Fruit fly (Drosophila melanogaster): Measurements from ENCODE around the gene Cse1.

Cse1 gene

DNA sequence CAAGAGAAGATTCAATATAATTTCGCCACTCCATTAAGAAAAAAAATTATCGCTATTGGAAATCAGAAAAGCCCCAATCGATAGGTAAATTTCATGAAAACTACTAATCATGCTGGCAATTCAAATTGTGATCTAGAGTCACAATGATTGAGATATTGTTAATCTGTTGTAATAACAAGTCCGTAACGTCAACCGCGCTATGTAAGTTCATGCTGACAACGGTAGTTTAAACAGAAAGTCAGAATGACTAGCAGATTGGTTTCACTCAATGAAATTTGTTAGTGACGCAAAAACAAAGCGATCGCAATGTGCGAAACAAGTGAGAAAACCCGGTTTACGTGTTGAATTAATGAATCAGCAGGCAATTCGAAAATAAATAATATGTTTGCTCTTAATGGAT lies 32.1 kb upstream of the Cse1 start:
- TF ChIP-seq CG7045 (GFP tag; optimal IDR thresholded peaks at IDR 0.05) (no peak), Mnt (GFP tag; optimal IDR thresholded peaks at IDR 0.05) (no peak), CG33017 (tag; optimal IDR thresholded peaks at IDR 0.05) (no peak), Hr96 (GFP tag; optimal IDR thresholded peaks at IDR 0.05) (no peak), Clk (GFP tag; optimal IDR thresholded peaks at IDR 0.05) (no peak), CG12768 (GFP tag; optimal IDR thresholded peaks at IDR 0.05) (no peak), CG5204 (GFP tag; optimal IDR thresholded peaks at IDR 0.05) (no peak), CG11617 (GFP tag; optimal IDR thresholded peaks at IDR 0.05) (no peak), CG14711 (tag; optimal IDR thresholded peaks at IDR 0.05) (no peak), ovo (GFP tag; optimal IDR thresholded peaks at IDR 0.05) (no peak), toe (GFP tag; optimal IDR thresholded peaks at IDR 0.05) (no peak), kay (GFP tag; ENCODE audit: borderline replicate concordance) (peak; percentile 16), Crg-1 (GFP tag; optimal IDR thresholded peaks at IDR 0.05) (no peak), bab1 (GFP tag; optimal IDR thresholded peaks at IDR 0.05) (no peak), cnc (optimal IDR thresholded peaks at IDR 0.05) (peak in 1 of 2 experiments; percentile 94)

DNA sequence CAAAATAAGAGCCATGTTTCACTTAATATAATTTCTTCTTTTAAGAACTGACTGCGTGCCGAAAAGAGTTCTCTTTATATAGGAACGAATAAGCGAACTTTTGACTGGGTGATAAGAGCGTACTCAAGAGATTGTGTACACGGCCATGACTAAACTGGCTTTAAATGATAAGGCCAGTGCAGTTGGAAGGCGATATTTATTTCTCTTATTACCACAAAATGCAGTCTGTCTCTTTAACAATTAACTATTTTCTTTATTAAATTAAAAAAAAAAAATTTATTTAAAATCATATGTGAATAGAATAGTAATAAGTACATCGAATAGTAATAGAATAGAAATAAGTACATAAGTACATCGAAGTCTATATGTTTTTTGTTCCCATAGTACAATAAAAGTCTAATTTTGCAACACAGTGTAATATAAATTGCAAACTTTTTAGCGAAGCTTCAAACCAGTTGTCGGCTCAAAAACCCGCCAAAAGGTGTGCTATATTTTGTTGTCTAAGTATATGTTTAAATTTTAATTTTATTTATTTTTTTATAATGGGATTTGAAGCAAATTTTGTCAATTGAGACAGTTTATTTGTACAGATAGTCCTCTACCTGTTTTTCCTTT lies 27.4 kb upstream of the Cse1 start, which contains the start of gene CG31810:
CG31810 (minus strand) TSS at position 51 of the 615 bp plus-strand sequence.
- TF ChIP-seq bab1 (GFP tag; optimal IDR thresholded peaks at IDR 0.05) (peak; percentile 1), CG14711 (tag; optimal IDR thresholded peaks at IDR 0.05) (peak; percentile 14), CG33017 (tag; optimal IDR thresholded peaks at IDR 0.05) (peak; percentile 15), Crg-1 (GFP tag; optimal IDR thresholded peaks at IDR 0.05) (no peak), kay (GFP tag; ENCODE audit: borderline replicate concordance) (no peak), Mnt (GFP tag; optimal IDR thresholded peaks at IDR 0.05) (no peak)

DNA sequence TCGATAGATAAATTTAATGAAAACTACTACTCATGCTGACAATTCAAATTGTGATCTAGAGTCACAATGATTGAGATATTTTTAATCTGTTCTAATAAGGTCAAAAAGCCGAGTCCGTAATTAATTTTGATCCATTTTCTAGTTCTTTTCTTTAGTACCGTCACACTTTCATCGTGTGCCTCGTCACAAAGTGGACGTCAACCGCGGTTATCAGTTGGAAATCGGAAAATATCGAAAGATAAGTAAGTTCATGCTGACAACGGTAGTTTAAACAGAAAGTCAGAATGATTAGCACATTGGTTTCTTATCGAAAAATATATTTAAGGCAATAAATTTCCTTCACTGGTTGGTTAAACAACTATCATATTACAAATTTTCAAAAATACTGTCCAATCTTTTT lies 25.4 kb upstream of the Cse1 start:
- TF ChIP-seq kay (GFP tag; ENCODE audit: borderline replicate concordance) (no peak), cnc (optimal IDR thresholded peaks at IDR 0.05) (peak in 1 of 2 experiments; percentile 81), CG33017 (tag; optimal IDR thresholded peaks at IDR 0.05) (no peak), CG14711 (tag; optimal IDR thresholded peaks at IDR 0.05) (no peak)

DNA sequence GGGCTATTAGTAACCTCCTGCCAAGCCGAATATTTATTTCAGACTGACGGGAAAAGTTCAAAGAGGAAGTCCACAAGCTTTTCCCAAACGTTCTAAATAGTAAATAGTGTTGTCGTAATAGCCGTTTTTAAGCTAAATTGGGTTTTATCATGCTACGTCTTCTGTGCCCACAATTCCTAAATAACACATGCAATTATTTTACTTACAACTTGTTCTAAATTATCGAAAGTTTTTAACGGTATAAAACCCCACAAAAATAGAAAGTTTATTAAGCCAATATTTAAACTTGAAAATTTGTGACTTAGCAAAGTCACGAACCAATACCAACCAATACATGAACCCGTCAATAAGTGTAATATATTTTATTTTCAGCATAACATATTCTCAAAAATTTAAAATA lies 23.7 kb upstream of the Cse1 start, which contains the start of gene CG13284:
CG13284 (minus strand) TSS at position 47 of the 400 bp plus-strand sequence.
- no peak for TF ChIP-seq Mnt (GFP tag; optimal IDR thresholded peaks at IDR 0.05)
- peak; percentile 15 for TF ChIP-seq CG12768 (GFP tag; optimal IDR thresholded peaks at IDR 0.05)
- TF ChIP-seq Hr96 (GFP tag; optimal IDR thresholded peaks at IDR 0.05), result no peak

DNA sequence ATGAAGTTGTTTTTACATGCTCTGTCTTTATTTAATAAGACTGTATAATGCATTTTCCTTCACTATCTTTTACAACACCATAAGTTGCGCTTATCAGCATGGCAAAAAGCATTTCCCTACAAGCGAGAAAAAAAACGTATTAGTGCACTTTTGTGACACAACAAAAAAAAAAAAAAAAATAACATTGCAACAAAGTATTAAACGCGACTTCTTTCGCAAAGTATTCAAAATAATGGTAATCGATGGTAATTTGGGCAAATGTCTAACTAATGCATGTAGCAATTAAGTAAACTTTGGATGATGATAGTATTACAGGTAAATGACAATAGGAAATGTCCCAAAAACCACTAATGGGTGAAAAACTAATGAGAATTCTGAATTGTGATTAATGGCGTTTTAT lies 22.9 kb upstream of the Cse1 start:
- TF ChIP-seq CG7101 (tag; optimal IDR thresholded peaks at IDR 0.05) (no peak), kay (GFP tag; ENCODE audit: borderline replicate concordance) (peak; percentile 87), CG14711 (tag; optimal IDR thresholded peaks at IDR 0.05) (no peak), CG11617 (GFP tag; optimal IDR thresholded peaks at IDR 0.05) (no peak), Mnt (GFP tag; optimal IDR thresholded peaks at IDR 0.05) (no peak), CG7045 (GFP tag; optimal IDR thresholded peaks at IDR 0.05) (no peak), CG33017 (tag; optimal IDR thresholded peaks at IDR 0.05) (no peak), Clk (GFP tag; optimal IDR thresholded peaks at IDR 0.05) (no peak)

DNA sequence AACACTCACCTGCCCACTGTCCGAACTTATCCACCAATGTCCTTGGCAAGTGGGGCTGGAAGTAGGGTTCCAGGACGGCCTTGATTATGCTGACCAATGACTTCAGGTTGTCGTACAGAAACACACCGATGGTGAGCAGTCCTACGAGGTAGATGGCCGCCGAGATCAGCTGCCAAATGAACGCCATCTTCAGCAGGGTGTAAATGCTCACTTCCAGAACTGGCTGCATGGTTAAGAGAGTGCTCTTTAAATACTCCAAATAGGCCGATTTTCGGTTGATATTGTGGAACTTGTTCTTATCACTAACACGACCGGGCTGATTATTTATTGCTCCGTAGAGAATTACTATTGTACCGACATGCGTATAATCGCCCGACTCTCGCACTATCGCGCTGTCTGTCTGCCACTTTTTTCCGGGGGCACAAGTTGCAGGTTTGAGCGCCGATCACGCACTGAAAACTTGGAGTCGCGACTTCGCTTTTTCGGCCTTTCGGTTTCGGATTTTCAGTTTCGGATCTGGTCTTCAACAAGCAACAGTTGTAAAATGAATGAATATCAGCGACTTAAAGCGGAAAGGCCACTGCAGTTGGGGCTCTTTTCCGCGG lies 21.8 kb upstream of the Cse1 start:
- no peak for TF ChIP-seq tj (GFP tag; optimal IDR thresholded peaks at IDR 0.05)
- TF ChIP-seq Crg-1 (GFP tag; optimal IDR thresholded peaks at IDR 0.05), result no peak
- no peak for TF ChIP-seq CG33017 (tag; optimal IDR thresholded peaks at IDR 0.05)
- no peak for TF ChIP-seq toe (GFP tag; optimal IDR thresholded peaks at IDR 0.05)
- no peak for TF ChIP-seq CG7045 (GFP tag; optimal IDR thresholded peaks at IDR 0.05)
- TF ChIP-seq cic (GFP tag; optimal IDR thresholded peaks at IDR 0.05), result no peak
- TF ChIP-seq pad (GFP tag; optimal IDR thresholded peaks at IDR 0.05), result no peak
- TF ChIP-seq ovo (GFP tag; optimal IDR thresholded peaks at IDR 0.05), result no peak
- TF ChIP-seq CG12768 (GFP tag; optimal IDR thresholded peaks at IDR 0.05), result no peak
- TF ChIP-seq Hr96 (GFP tag; optimal IDR thresholded peaks at IDR 0.05), result no peak
- no peak for TF ChIP-seq CG7101 (tag; optimal IDR thresholded peaks at IDR 0.05)
- no peak for TF ChIP-seq kay (GFP tag; ENCODE audit: borderline replicate concordance)
- no peak for TF ChIP-seq CG5204 (GFP tag; optimal IDR thresholded peaks at IDR 0.05)
- no peak for TF ChIP-seq CG1620 (GFP tag; optimal IDR thresholded peaks at IDR 0.05)
- no peak for TF ChIP-seq CG14711 (tag; optimal IDR thresholded peaks at IDR 0.05)
- TF ChIP-seq Mnt (GFP tag; optimal IDR thresholded peaks at IDR 0.05), result no peak

DNA sequence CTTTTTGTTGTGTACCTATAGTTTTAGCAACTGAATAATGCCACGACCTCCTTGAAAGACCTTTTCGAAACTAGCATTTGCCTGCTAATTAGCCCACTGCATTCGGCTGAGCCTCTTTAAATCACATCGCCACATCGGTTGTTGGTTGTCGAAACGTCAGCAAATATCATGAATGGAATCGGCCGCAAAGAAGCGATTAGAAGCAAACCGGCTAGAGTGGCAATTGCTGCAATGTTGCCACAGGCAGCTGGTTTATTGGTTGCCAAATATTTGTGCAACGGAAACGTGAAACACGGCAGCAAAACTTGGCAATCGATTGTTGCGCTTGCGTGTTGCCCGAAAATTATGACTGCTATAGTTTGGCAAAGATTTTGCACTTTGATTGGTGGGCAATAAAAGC lies 20.2 kb upstream of the Cse1 start:
- no peak for TF ChIP-seq CG12768 (GFP tag; optimal IDR thresholded peaks at IDR 0.05)
- no peak for TF ChIP-seq Hr96 (GFP tag; optimal IDR thresholded peaks at IDR 0.05)
- no peak for TF ChIP-seq CG7045 (GFP tag; optimal IDR thresholded peaks at IDR 0.05)
- TF ChIP-seq CG5204 (GFP tag; optimal IDR thresholded peaks at IDR 0.05), result no peak
- no peak for TF ChIP-seq ovo (GFP tag; optimal IDR thresholded peaks at IDR 0.05)
- no peak for TF ChIP-seq CG7101 (tag; optimal IDR thresholded peaks at IDR 0.05)
- no peak for TF ChIP-seq toe (GFP tag; optimal IDR thresholded peaks at IDR 0.05)
